Worm (Caenorhabditis elegans) whole organism, L2 larva: ENCODE measurements around the gene copb-2.

ENCODE experiments used
- alr-1 ChIP-seq: fragments of 150-350 bp; optimal IDR thresholded peaks from 2 replicates; lab custom pipeline; 2014; ENCODE audit warnings: missing biosample characterization, missing genetic modification characterization
- aly-2 ChIP-seq: fragments of 150-350 bp; optimal IDR thresholded peaks from 2 replicates; lab custom pipeline; 2014; ENCODE audit warnings: missing biosample characterization, missing genetic modification characterization
- ceh-16 ChIP-seq: fragments of 150-350 bp; optimal IDR thresholded peaks from 2 replicates; lab custom pipeline; 2014; ENCODE audit warnings: missing biosample characterization, missing genetic modification characterization
- elt-1 ChIP-seq: fragments of 150-350 bp; optimal IDR thresholded peaks from 2 replicates; lab custom pipeline; 2014; ENCODE audit warnings: missing biosample characterization, missing genetic modification characterization
- lsy-2 ChIP-seq, 2 experiments: fragments of 150-350 bp in 1 of 2; sonication (generic microtip) in 1 of 2; optimal IDR thresholded peaks; 2 replicates each; lab custom pipeline; 2014 to 2017; ENCODE audit warnings: missing biosample characterization in 2 of 2, missing genetic modification characterization in 2 of 2
- nhr-129 ChIP-seq: fragments of 150-350 bp; optimal IDR thresholded peaks from 2 replicates; lab custom pipeline; 2014; ENCODE audit warnings: missing biosample characterization, missing genetic modification characterization
- ztf-11 ChIP-seq: sonication (generic microtip); optimal IDR thresholded peaks from 2 replicates; lab custom pipeline; 2017; ENCODE audit warnings: missing biosample characterization, missing genetic modification characterization

copb-2 gene

ce11 chrIV:9513360-9513777 lies 53.8 kb downstream of the copb-2 start (continued):
- TF ChIP-seq ztf-11 = no peak
- TF ChIP-seq alr-1 (tag; lab: Kevin White, UChicago) = no peak
- peak; percentile 73 for TF ChIP-seq nhr-129 (tag; lab: Kevin White, UChicago)
- TF ChIP-seq lsy-2 (tag; optimal IDR thresholded peaks at IDR 0.05; lab: Kevin White, UChicago) = peak; percentile 14 to 40
- TF ChIP-seq aly-2 (tag; lab: Kevin White, UChicago) = no peak
- no peak for TF ChIP-seq ceh-16
- no peak for TF ChIP-seq elt-1
